Fruit fly (Drosophila melanogaster) whole organism, wandering third instar larva: Measurements from ENCODE around the gene Snoo.

ENCODE experiments used
- Abd-B ChIP-seq: fragments of >200 bp; optimal IDR thresholded peaks from 2 replicates; lab custom pipeline; 2017; ENCODE audit warnings: missing biosample characterization, missing genetic modification characterization
- CG32264 ChIP-seq: fragments of 200-800 bp; sonication (Bioruptor generic); optimal IDR thresholded peaks from 2 replicates; lab custom pipeline; 2016; ENCODE audit warnings: missing biosample characterization, missing genetic modification characterization
- CrebA ChIP-seq: fragments of 200-800 bp; sonication (Bioruptor generic); optimal IDR thresholded peaks from 2 replicates; lab custom pipeline; 2016; ENCODE audit warnings: missing biosample characterization, mild to moderate bottlenecking, missing genetic modification characterization, borderline replicate concordance
- Dfd ChIP-seq: fragments of >200 bp; optimal IDR thresholded peaks from 2 replicates; lab custom pipeline; 2017; ENCODE audit warnings: missing biosample characterization, missing genetic modification characterization
- Dif ChIP-seq: fragments of 200-275, 200-300 bp; sonication (Bioruptor generic); optimal IDR thresholded peaks from 2 replicates; lab custom pipeline; 2018; ENCODE audit warnings: missing biosample characterization, missing genetic modification characterization; ENCODE audit not compliant: partially characterized antibody
- GATAd ChIP-seq: sonication (Bioruptor generic); optimal IDR thresholded peaks from 2 replicates; lab custom pipeline; 2016; ENCODE audit warnings: missing biosample characterization, missing genetic modification characterization
- HLH106 ChIP-seq: fragments of 200-800 bp; optimal IDR thresholded peaks from 3 replicates; lab custom pipeline; 2019; ENCODE audit warnings: missing biosample characterization, mild to moderate bottlenecking, missing genetic modification characterization, moderate library complexity
- Hr78 ChIP-seq: fragments of >200 bp; optimal IDR thresholded peaks from 2 replicates; lab custom pipeline; 2017; ENCODE audit warnings: missing biosample characterization, missing genetic modification characterization
- Hr83 ChIP-seq: fragments of 200-300 bp; sonication (Bioruptor generic); optimal IDR thresholded peaks from 2 replicates; lab custom pipeline; 2016; ENCODE audit warnings: missing biosample characterization, mild to moderate bottlenecking, missing genetic modification characterization, moderate library complexity; ENCODE audit not compliant: poor library complexity, severe bottlenecking
- Jra ChIP-seq: sonication (Bioruptor generic); optimal IDR thresholded peaks from 2 replicates; lab custom pipeline; 2016; ENCODE audit warnings: missing biosample characterization, missing genetic modification characterization
- Mio ChIP-seq: sonication (Bioruptor generic); optimal IDR thresholded peaks from 2 replicates; lab custom pipeline; 2016; ENCODE audit warnings: missing biosample characterization, missing genetic modification characterization
- Myc ChIP-seq: fragments of >200 bp; optimal IDR thresholded peaks from 2 replicates; lab custom pipeline; 2017
- N ChIP-seq: fragments of >200 bp; optimal IDR thresholded peaks from 2 replicates; lab custom pipeline; 2018; ENCODE audit warnings: missing biosample characterization, missing external identifiers, missing genetic modification characterization
- OdsH ChIP-seq: fragments of 200-800 bp; sonication (Bioruptor generic); optimal IDR thresholded peaks from 2 replicates; lab custom pipeline; 2016; ENCODE audit warnings: missing biosample characterization, mild to moderate bottlenecking, missing genetic modification characterization
- Rel ChIP-seq, 2 experiments: fragments of 200-800 bp; sonication (Bioruptor generic) in 1 of 2; optimal IDR thresholded peaks; 2 replicates in 1 of 2; 3 replicates in 1 of 2; lab custom pipeline; 2016 to 2019; ENCODE audit warnings: mild to moderate bottlenecking in 2 of 2, missing biosample characterization in 2 of 2, missing genetic modification characterization in 2 of 2, moderate library complexity in 1 of 2
- Sp1 ChIP-seq: fragments of 200-800 bp; sonication (Bioruptor generic); optimal IDR thresholded peaks from 3 replicates; lab custom pipeline; 2019; ENCODE audit warnings: missing biosample characterization, mild to moderate bottlenecking, missing genetic modification characterization, moderate library complexity
- Vsx2 ChIP-seq: fragments of 200-300, 225-300 bp; sonication (Bioruptor generic); optimal IDR thresholded peaks from 2 replicates; lab custom pipeline; 2018; ENCODE audit warnings: missing biosample characterization, missing genetic modification characterization; ENCODE audit not compliant: partially characterized antibody
- br ChIP-seq: fragments of 200-800 bp; sonication (Bioruptor generic); optimal IDR thresholded peaks from 2 replicates; lab custom pipeline; 2016; ENCODE audit warnings: missing biosample characterization, missing genetic modification characterization
- brk ChIP-seq: fragments of 200-800 bp; sonication (Bioruptor generic); optimal IDR thresholded peaks from 2 replicates; lab custom pipeline; 2016; ENCODE audit warnings: missing biosample characterization, mild to moderate bottlenecking, missing genetic modification characterization
- dl ChIP-seq, 2 experiments: fragments of 175-275, 200-275 bp in 1 of 2; fragments of 200-275 bp in 1 of 2; sonication (Bioruptor generic); optimal IDR thresholded peaks; lab custom pipeline; 2018; ENCODE audit warnings: mild to moderate bottlenecking in 2 of 2, missing biosample characterization in 2 of 2, missing genetic modification characterization in 2 of 2, moderate library complexity in 2 of 2; ENCODE audit not compliant: partially characterized antibody in 2 of 2, insufficient read depth in 1 of 2
- dmrt93B ChIP-seq: fragments of 200-800 bp; sonication (Bioruptor generic); optimal IDR thresholded peaks from 2 replicates; lab custom pipeline; 2018; ENCODE audit warnings: missing biosample characterization, mild to moderate bottlenecking, missing genetic modification characterization
- dsf ChIP-seq: sonication (Bioruptor generic); optimal IDR thresholded peaks from 2 replicates; lab custom pipeline; 2016; ENCODE audit warnings: missing biosample characterization, missing genetic modification characterization, borderline replicate concordance
- ey ChIP-seq: fragments of 200-800 bp; sonication (Bioruptor generic); optimal IDR thresholded peaks from 2 replicates; lab custom pipeline; 2016; ENCODE audit warnings: missing biosample characterization, missing genetic modification characterization
- foxo ChIP-seq, 2 experiments: fragments of 200-800 bp; sonication (Bioruptor generic); optimal IDR thresholded peaks; 2 replicates in 1 of 2; 3 replicates in 1 of 2; lab custom pipeline; 2016 to 2017; ENCODE audit warnings: missing biosample characterization in 2 of 2, missing genetic modification characterization in 2 of 2
- fru ChIP-seq: fragments of 200-800 bp; sonication (Bioruptor generic); optimal IDR thresholded peaks from 3 replicates; lab custom pipeline; 2016; ENCODE audit warnings: missing biosample characterization, mild to moderate bottlenecking, missing genetic modification characterization
- h ChIP-seq: fragments of 200-800 bp; sonication (Bioruptor generic); optimal IDR thresholded peaks from 3 replicates; lab custom pipeline; 2016; ENCODE audit warnings: missing biosample characterization, mild to moderate bottlenecking, missing genetic modification characterization
- jim ChIP-seq: fragments of 175-275, 200-325 bp; sonication (Bioruptor generic); optimal IDR thresholded peaks from 2 replicates; lab custom pipeline; 2016; ENCODE audit warnings: missing biosample characterization, mild to moderate bottlenecking, missing genetic modification characterization
- lola ChIP-seq: fragments of >200 bp; optimal IDR thresholded peaks from 2 replicates; lab custom pipeline; 2017; ENCODE audit warnings: missing biosample characterization, missing genetic modification characterization
- pan ChIP-seq: fragments of >200 bp; optimal IDR thresholded peaks from 2 replicates; lab custom pipeline; 2017
- psq ChIP-seq: fragments of 200-800 bp; sonication (Bioruptor generic); optimal IDR thresholded peaks from 3 replicates; lab custom pipeline; 2017; ENCODE audit warnings: missing biosample characterization, mild to moderate bottlenecking, missing genetic modification characterization, moderate library complexity
- sv ChIP-seq: fragments of 200-800 bp; sonication (Bioruptor generic); optimal IDR thresholded peaks from 3 replicates; lab custom pipeline; 2016; ENCODE audit warnings: missing biosample characterization, missing genetic modification characterization
- tai ChIP-seq: sonication (Bioruptor generic); optimal IDR thresholded peaks from 2 replicates; lab custom pipeline; 2016; ENCODE audit warnings: missing biosample characterization, missing genetic modification characterization
- usp ChIP-seq: fragments of >200 bp; optimal IDR thresholded peaks from 2 replicates; lab custom pipeline; 2017; ENCODE audit warnings: missing biosample characterization, missing genetic modification characterization
- woc ChIP-seq: sonication (Bioruptor generic); optimal IDR thresholded peaks from 2 replicates; lab custom pipeline; 2016; ENCODE audit warnings: missing biosample characterization, mild to moderate bottlenecking, missing genetic modification characterization

The Snoo gene

DNA sequence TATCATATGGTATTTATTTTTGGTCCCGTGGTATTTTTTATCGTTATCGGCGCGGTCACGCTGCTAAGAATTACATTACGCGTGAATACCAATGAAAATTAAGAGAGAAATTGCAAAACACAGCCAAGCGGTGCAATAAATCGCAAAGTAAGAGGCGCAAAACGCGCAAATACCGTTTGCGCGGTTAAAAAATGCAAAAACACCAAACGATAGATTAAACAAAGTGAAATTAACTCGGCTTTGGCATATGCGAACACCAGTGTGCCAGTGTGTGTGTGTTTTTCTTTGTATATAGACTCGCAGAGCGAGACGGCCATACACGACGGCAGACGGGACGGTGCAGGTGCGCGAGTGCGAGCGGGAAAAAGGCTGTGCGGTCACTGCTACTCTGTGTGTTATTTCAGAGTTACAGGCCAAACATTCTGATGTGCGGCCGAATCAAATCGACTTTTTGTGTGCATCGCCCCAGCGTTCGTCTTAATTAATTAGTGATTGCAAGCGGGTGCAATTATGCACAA is 46.8 kb upstream of the Snoo start, which contains the start of gene Cka:
Cka (plus strand) TSS at position 29 of the 518 bp plus-strand sequence.
- TF ChIP-seq Dfd (GFP tag; lab: Kevin White, UChicago): no peak
- no peak for TF ChIP-seq pan (lab: Kevin White, UChicago)
- TF ChIP-seq h (GFP tag; lab: Kevin White, UChicago): peak; percentile 23
- no peak for TF ChIP-seq foxo (GFP tag; optimal IDR thresholded peaks at IDR 0.05; lab: Kevin White, UChicago)
- TF ChIP-seq Vsx2 (GFP tag; lab: Kevin White, UChicago): no peak
- TF ChIP-seq psq (GFP tag; lab: Kevin White, UChicago): no peak
- peak; percentile 62 for TF ChIP-seq Dif
- TF ChIP-seq jim (GFP tag; lab: Kevin White, UChicago): no peak
- TF ChIP-seq usp (GFP tag; lab: Kevin White, UChicago): no peak
- no peak for TF ChIP-seq Rel (GFP tag; optimal IDR thresholded peaks at IDR 0.05; lab: Kevin White, UChicago)
- TF ChIP-seq Rel (tag; optimal IDR thresholded peaks at IDR 0.05; lab: Kevin White, UChicago): peak; percentile 72
- TF ChIP-seq lola (GFP tag; lab: Kevin White, UChicago): peak; percentile 54
- TF ChIP-seq dmrt93B (GFP tag; lab: Kevin White, UChicago): no peak
- no peak for TF ChIP-seq Hr78 (GFP tag; lab: Kevin White, UChicago)
- no peak for TF ChIP-seq Jra (GFP tag; lab: Kevin White, UChicago)
- no peak for TF ChIP-seq sv
- no peak for TF ChIP-seq dsf (GFP tag; lab: Kevin White, UChicago)
- TF ChIP-seq CG32264: no peak
- no peak for TF ChIP-seq Hr83 (GFP tag; lab: Kevin White, UChicago)
- no peak for TF ChIP-seq brk
- TF ChIP-seq woc (GFP tag; lab: Kevin White, UChicago): no peak
- no peak for TF ChIP-seq fru (GFP tag; lab: Kevin White, UChicago)
- TF ChIP-seq GATAd (GFP tag; lab: Kevin White, UChicago): no peak
- TF ChIP-seq HLH106 (tag; lab: Kevin White, UChicago): no peak
- TF ChIP-seq Myc: no peak
- no peak for TF ChIP-seq dl (GFP tag; optimal IDR thresholded peaks at IDR 0.05; lab: Kevin White, UChicago; ENCODE audit: insufficient read depth in 1 of 2, partially characterized antibody in 2 of 2)
- no peak for TF ChIP-seq Abd-B (GFP tag; lab: Kevin White, UChicago)
- TF ChIP-seq Sp1 (GFP tag; lab: Kevin White, UChicago): peak; percentile 43
- peak; percentile 35 for TF ChIP-seq N (GFP tag; lab: Kevin White, UChicago)

DNA sequence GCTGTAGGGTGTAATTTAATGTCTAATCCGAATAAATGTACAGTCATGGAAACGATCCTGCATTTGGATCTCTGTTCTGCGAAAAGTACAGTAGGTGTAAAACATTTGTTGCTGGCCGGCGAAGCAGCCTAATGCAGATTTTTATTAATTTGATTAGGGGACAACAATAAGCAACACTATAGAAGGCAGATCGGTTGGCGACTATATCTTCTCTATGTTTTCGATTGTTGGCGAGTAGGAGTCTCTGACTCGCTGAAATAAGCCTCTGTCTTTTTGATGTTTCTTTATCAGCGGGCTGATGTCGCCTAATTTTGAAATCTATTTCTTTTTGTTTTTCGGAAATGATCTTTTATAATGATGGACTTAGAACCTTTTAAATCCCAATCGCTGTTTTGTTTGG is 46.1 kb upstream of the Snoo start:
- no peak for TF ChIP-seq brk
- no peak for TF ChIP-seq ey (GFP tag; lab: Kevin White, UChicago)
- no peak for TF ChIP-seq lola (GFP tag; lab: Kevin White, UChicago)
- TF ChIP-seq Myc: no peak
- TF ChIP-seq CrebA: no peak
- no peak for TF ChIP-seq N (GFP tag; lab: Kevin White, UChicago)
- TF ChIP-seq br (GFP tag; lab: Kevin White, UChicago): no peak
- TF ChIP-seq OdsH (GFP tag; lab: Kevin White, UChicago): no peak
- TF ChIP-seq CG32264: no peak
- TF ChIP-seq Sp1 (GFP tag; lab: Kevin White, UChicago): no peak
- no peak for TF ChIP-seq Mio (GFP tag; lab: Kevin White, UChicago)
- no peak for TF ChIP-seq jim (GFP tag; lab: Kevin White, UChicago)
- no peak for TF ChIP-seq Dfd (GFP tag; lab: Kevin White, UChicago)

DNA sequence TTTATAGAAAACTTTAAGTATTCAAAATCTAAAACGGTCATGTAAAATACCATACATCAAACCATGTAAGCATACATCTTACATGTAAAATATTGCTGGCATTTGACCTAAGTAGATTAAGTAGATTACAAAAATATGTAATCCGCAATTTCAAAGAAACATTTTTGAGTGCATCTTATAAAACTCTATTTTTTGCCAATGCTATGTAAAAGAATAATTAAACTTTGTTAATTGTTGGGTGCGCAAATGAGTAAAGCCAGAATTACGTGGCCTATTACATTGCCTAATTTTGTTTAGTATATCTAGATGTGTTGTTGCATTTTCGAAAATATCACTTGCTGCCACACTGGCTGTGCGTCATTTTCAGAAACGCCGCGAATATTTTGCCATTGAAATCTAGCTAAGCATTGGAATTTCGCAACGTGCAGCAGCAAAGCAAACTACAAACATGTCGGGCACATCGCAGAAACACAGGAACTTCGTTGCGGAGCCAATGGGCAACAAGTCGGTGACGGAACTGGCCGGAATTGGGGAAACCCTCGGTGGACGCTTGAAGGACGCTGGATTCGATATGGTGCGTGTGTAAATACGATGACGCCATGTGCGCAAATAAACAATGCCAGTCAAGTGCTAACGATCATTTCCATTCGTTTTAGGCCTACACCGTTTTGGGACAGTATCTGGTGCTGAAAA is 45.3 kb upstream of the Snoo start, which contains the start of gene baf:
baf (plus strand) TSS at position 303 of the 693 bp plus-strand sequence.
- TF ChIP-seq woc (GFP tag; lab: Kevin White, UChicago) (no peak), Rel (GFP tag; optimal IDR thresholded peaks at IDR 0.05; lab: Kevin White, UChicago) (no peak), Rel (tag; optimal IDR thresholded peaks at IDR 0.05; lab: Kevin White, UChicago) (peak; percentile 42), tai (GFP tag; lab: Kevin White, UChicago) (no peak), dmrt93B (GFP tag; lab: Kevin White, UChicago) (no peak), usp (GFP tag; lab: Kevin White, UChicago) (no peak)
- TF ChIP-seq, all 38 proteins: peak for 1
